Worm (Caenorhabditis elegans) whole organism, L4/young adult: ENCODE measurements around the gene wdfy-2.
A peak's percentile ranks its signal among the peaks of the same experiment; 100 is the strongest.

Source experiments
- W03F9.2 ChIP-seq: fragments of 150-350 bp; optimal IDR thresholded peaks from 2 replicates; lab custom pipeline; 2014; ENCODE audit warnings: missing biosample characterization, missing genetic modification characterization
- dao-5 ChIP-seq: sonication (generic microtip); optimal IDR thresholded peaks from 2 replicates; lab custom pipeline; 2016; ENCODE audit warnings: missing genotype, missing genetic modification characterization, moderate library complexity, missing compliant biosample characterization
- him-1 ChIP-seq: sonication (generic microtip); optimal IDR thresholded peaks from 2 replicates; lab custom pipeline; 2016; ENCODE audit warnings: missing genotype, missing genetic modification reagents, missing genetic modification characterization, missing compliant biosample characterization

ce11 chrII:9282787-9283186, 36.9 kb upstream of the wdfy-2 start:
- TF ChIP-seq him-1 = peak; percentile 72
- peak; percentile 70 for TF ChIP-seq dao-5 (tag; lab: Kevin White, UChicago)
- TF ChIP-seq W03F9.2 (tag; lab: Kevin White, UChicago) = peak; percentile 53
